Fruit fly (Drosophila melanogaster) whole organism, embryonic: ENCODE results near the gene CG31087.

ENCODE experiments used
- CG10147 ChIP-seq: fragments of 200-800 bp; sonication (Bioruptor generic); optimal IDR thresholded peaks from 2 replicates; lab custom pipeline; 2019; ENCODE audit warnings: missing biosample characterization, mild to moderate bottlenecking, missing genetic modification characterization, moderate library complexity
- CG10543 ChIP-seq: fragments of 200-800 bp; sonication (Bioruptor generic); optimal IDR thresholded peaks from 3 replicates; lab custom pipeline; 2017; ENCODE audit warnings: missing biosample characterization, mild to moderate bottlenecking, missing genetic modification characterization, moderate library complexity
- CG10654 ChIP-seq: fragments of 200-800 bp; sonication (Bioruptor generic); optimal IDR thresholded peaks from 2 replicates; lab custom pipeline; 2016; ENCODE audit warnings: missing biosample characterization, missing genetic modification characterization
- CG11504 ChIP-seq: fragments of 200-800 bp; sonication (Bioruptor generic); optimal IDR thresholded peaks from 3 replicates; lab custom pipeline; 2019; ENCODE audit warnings: missing biosample characterization, mild to moderate bottlenecking, missing genetic modification characterization, moderate library complexity
- CG12769 ChIP-seq: fragments of 200-800 bp; sonication (Bioruptor generic); optimal IDR thresholded peaks from 2 replicates; lab custom pipeline; 2019; ENCODE audit warnings: missing biosample characterization, mild to moderate bottlenecking, missing genetic modification characterization, moderate library complexity
- CG13287 ChIP-seq: fragments of 200-800 bp; sonication (Bioruptor generic); IDR thresholded peaks from 2 replicates; pipeline ENCODE4 v1.3.6; 2022; ENCODE audit warnings: missing biosample characterization, missing genetic modification characterization; ENCODE audit not compliant: partially characterized antibody
- CG14441 ChIP-seq: fragments of 200-800 bp; sonication (Bioruptor generic); IDR thresholded peaks from 2 replicates; pipeline ENCODE4 v1.3.6; 2022; ENCODE audit warnings: missing biosample characterization, missing genetic modification characterization
- CG15479 ChIP-seq: fragments of 200-800 bp; sonication (Bioruptor generic); optimal IDR thresholded peaks from 3 replicates; lab custom pipeline; 2019; ENCODE audit warnings: missing biosample characterization, mild to moderate bottlenecking, missing genetic modification characterization, moderate library complexity
- CG1647 ChIP-seq: fragments of 200-800 bp; sonication (Bioruptor generic); optimal IDR thresholded peaks from 3 replicates; lab custom pipeline; 2016; ENCODE audit warnings: missing biosample characterization, missing genetic modification characterization
- CG16779 ChIP-seq: fragments of 200-800 bp; sonication (Bioruptor generic); IDR thresholded peaks from 2 replicates; pipeline ENCODE4 v1.3.6; 2022; ENCODE audit warnings: missing biosample characterization, missing genetic modification characterization
- CG16815 ChIP-seq: fragments of 200-800 bp; sonication (Bioruptor generic); optimal IDR thresholded peaks from 3 replicates; lab custom pipeline; 2017; ENCODE audit warnings: missing biosample characterization, mild to moderate bottlenecking, missing genetic modification characterization
- CG17328 ChIP-seq: fragments of 200-800 bp; sonication (Bioruptor generic); IDR thresholded peaks from 2 replicates; pipeline ENCODE4 v1.3.6; 2022; ENCODE audit warnings: missing biosample characterization, missing genetic modification characterization
- CG17359 ChIP-seq: fragments of 200-800 bp; sonication (Bioruptor generic); optimal IDR thresholded peaks from 3 replicates; lab custom pipeline; 2018; ENCODE audit warnings: missing biosample characterization, mild to moderate bottlenecking, missing genetic modification characterization, moderate library complexity
- CG1792 ChIP-seq: fragments of 200-800 bp; sonication (Bioruptor generic); optimal IDR thresholded peaks from 2 replicates; lab custom pipeline; 2016; ENCODE audit warnings: missing biosample characterization, missing genetic modification characterization
- CG32532 ChIP-seq: fragments of 200-800 bp; sonication (Bioruptor generic); IDR thresholded peaks from 2 replicates; pipeline ENCODE4 v1.3.6; 2022; ENCODE audit warnings: missing biosample characterization, missing genetic modification characterization
- CG7987 ChIP-seq: fragments of 200-800 bp; sonication (Bioruptor generic); optimal IDR thresholded peaks from 2 replicates; lab custom pipeline; 2018; ENCODE audit warnings: missing biosample characterization, mild to moderate bottlenecking, missing genetic modification characterization, moderate library complexity
- CHES-1-like ChIP-seq: fragments of 200-800 bp; sonication (Bioruptor generic); optimal IDR thresholded peaks from 2 replicates; lab custom pipeline; 2016; ENCODE audit warnings: missing biosample characterization, missing genetic modification characterization
- Camta ChIP-seq: fragments of 200-800 bp; sonication (Bioruptor generic); optimal IDR thresholded peaks from 2 replicates; lab custom pipeline; 2016; ENCODE audit warnings: missing biosample characterization, missing genetic modification characterization
- Doc3 ChIP-seq: fragments of 200-800 bp; sonication (Bioruptor generic); IDR thresholded peaks from 3 replicates; pipeline ENCODE4 v1.3.6; 2022; ENCODE audit warnings: missing biosample characterization, missing genetic modification characterization; ENCODE audit not compliant: partially characterized antibody
- HLH54F ChIP-seq: fragments of 200-800 bp; sonication (Bioruptor generic); optimal IDR thresholded peaks from 3 replicates; lab custom pipeline; 2016; ENCODE audit warnings: missing biosample characterization, missing genetic modification characterization
- Hand ChIP-seq: fragments of 200-800 bp; sonication (Bioruptor generic); optimal IDR thresholded peaks from 2 replicates; lab custom pipeline; 2017; ENCODE audit warnings: mild to moderate bottlenecking, missing biosample characterization, missing genetic modification reagents, missing genetic modification characterization
- Hmr ChIP-seq: fragments of 200-800 bp; sonication (Bioruptor generic); optimal IDR thresholded peaks from 3 replicates; lab custom pipeline; 2017; ENCODE audit warnings: mild to moderate bottlenecking, missing biosample characterization, missing genetic modification reagents, missing genetic modification characterization
- Hr3 ChIP-seq: fragments of 200-800 bp; sonication (Bioruptor generic); optimal IDR thresholded peaks from 3 replicates; lab custom pipeline; 2016; ENCODE audit warnings: missing biosample characterization, missing genetic modification characterization
- MTF-1 ChIP-seq: fragments of 200-800 bp; sonication (Bioruptor generic); optimal IDR thresholded peaks from 2 replicates; lab custom pipeline; 2018; ENCODE audit warnings: missing biosample characterization, mild to moderate bottlenecking, missing genetic modification characterization, borderline replicate concordance
- Med ChIP-seq: fragments of 200-800 bp; sonication (Bioruptor generic); peaks from one replicate; lab custom pipeline; 2016; ENCODE audit warnings: missing biosample characterization, missing genetic modification characterization, mild to moderate bottlenecking, inconsistent platforms, moderate library complexity
- Oaz ChIP-seq: fragments of 200-800 bp; sonication (Bioruptor generic); IDR thresholded peaks from 2 replicates; pipeline ENCODE4 v1.3.6; 2022; ENCODE audit warnings: missing biosample characterization, missing genetic modification characterization
- Ptx1 ChIP-seq: fragments of 200-800 bp; sonication (Bioruptor generic); IDR thresholded peaks from 2 replicates; pipeline ENCODE4 v1.3.6; 2022; ENCODE audit warnings: missing biosample characterization, missing genetic modification characterization
- Rx ChIP-seq: fragments of 200-800 bp; sonication (Bioruptor generic); IDR thresholded peaks from 2 replicates; pipeline ENCODE4 v1.3.6; 2022; ENCODE audit warnings: missing biosample characterization, missing genetic modification characterization
- Sin3A ChIP-seq: fragments of >200 bp; optimal IDR thresholded peaks from 2 replicates; lab custom pipeline; 2018
- Sry-δ ChIP-seq: fragments of 200-800 bp; sonication (Bioruptor generic); optimal IDR thresholded peaks from 2 replicates; lab custom pipeline; 2016; ENCODE audit warnings: missing biosample characterization, missing genetic modification characterization
- Taf1 ChIP-seq: fragments of 200-800 bp; sonication (Bioruptor generic); IDR thresholded peaks from 2 replicates; pipeline ENCODE4 v1.3.6; 2022; ENCODE audit warnings: missing biosample characterization, missing genetic modification characterization
- Tbp ChIP-seq: fragments of >200 bp; optimal IDR thresholded peaks from 2 replicates; lab custom pipeline; 2018; ENCODE audit warnings: missing biosample characterization, missing genetic modification characterization
- Trl ChIP-seq, 3 experiments: fragments of >200 bp in 2 of 3; fragments of 200-800 bp in 1 of 3; sonication (Bioruptor generic) in 1 of 3; optimal IDR thresholded peaks; 2 replicates in 1 of 3; 3 replicates in 2 of 3; lab custom pipeline; 2016 to 2017; ENCODE audit warnings: missing biosample characterization in 1 of 3, missing genetic modification characterization in 1 of 3
- ci ChIP-seq: fragments of 200-800 bp; sonication (Bioruptor generic); IDR thresholded peaks from 3 replicates; pipeline ENCODE4 v1.3.6; 2022; ENCODE audit warnings: missing biosample characterization, missing genetic modification characterization
- corto ChIP-seq: fragments of 200-800 bp; sonication (Bioruptor generic); optimal IDR thresholded peaks from 2 replicates; lab custom pipeline; 2016; ENCODE audit warnings: missing biosample characterization, mild to moderate bottlenecking, missing genetic modification characterization, moderate library complexity
- dmrt99B ChIP-seq: fragments of 200-800 bp; sonication (Bioruptor generic); optimal IDR thresholded peaks from 2 replicates; lab custom pipeline; 2018; ENCODE audit warnings: missing biosample characterization, mild to moderate bottlenecking, missing genetic modification characterization, moderate library complexity
- dpn ChIP-seq, 2 experiments: fragments of 200-800 bp; sonication (Bioruptor generic); optimal IDR thresholded peaks; 3 replicates each; lab custom pipeline; 2016; ENCODE audit warnings: missing biosample characterization in 2 of 2, missing genetic modification characterization in 2 of 2
- eyg ChIP-seq: fragments of 200-800 bp; sonication (Bioruptor generic); optimal IDR thresholded peaks from 3 replicates; lab custom pipeline; 2016; ENCODE audit warnings: missing biosample characterization, missing genetic modification characterization
- hth ChIP-seq: fragments of >200 bp; optimal IDR thresholded peaks from 2 replicates; lab custom pipeline; 2017; ENCODE audit warnings: inconsistent platforms
- mld ChIP-seq: fragments of 200-800 bp; sonication (Bioruptor generic); IDR thresholded peaks from 3 replicates; pipeline ENCODE4 v1.3.6; 2022; ENCODE audit warnings: missing biosample characterization, missing genetic modification characterization; ENCODE audit not compliant: partially characterized antibody
- nmo ChIP-seq: fragments of 200-800 bp; sonication (Bioruptor generic); optimal IDR thresholded peaks from 2 replicates; lab custom pipeline; 2018; ENCODE audit warnings: missing biosample characterization, mild to moderate bottlenecking, missing genetic modification characterization, moderate library complexity
- phol ChIP-seq: fragments of 200-800 bp; sonication (Bioruptor generic); optimal IDR thresholded peaks from 3 replicates; lab custom pipeline; 2018; ENCODE audit warnings: missing biosample characterization, mild to moderate bottlenecking, missing genetic modification characterization, moderate library complexity
- ro ChIP-seq: fragments of 200-800 bp; sonication (Bioruptor generic); IDR thresholded peaks from 2 replicates; pipeline ENCODE4 v1.3.6; 2022; ENCODE audit warnings: missing biosample characterization, missing genetic modification characterization
- sc ChIP-seq, 3 experiments: fragments of >200 bp in 2 of 3; fragments of 200-800 bp in 1 of 3; sonication (Bioruptor generic) in 1 of 3; optimal IDR thresholded peaks; 2 replicates in 2 of 3; 3 replicates in 1 of 3; lab custom pipeline; 2017; ENCODE audit warnings: mild to moderate bottlenecking in 1 of 3, missing biosample characterization in 1 of 3, missing genetic modification characterization in 1 of 3, missing genetic modification reagents in 1 of 3
- sd ChIP-seq: fragments of 200-800 bp; sonication (Bioruptor generic); optimal IDR thresholded peaks from 3 replicates; lab custom pipeline; 2018; ENCODE audit warnings: missing biosample characterization, mild to moderate bottlenecking, missing genetic modification characterization, moderate library complexity
- tna ChIP-seq: fragments of 200-800 bp; sonication (Bioruptor generic); IDR thresholded peaks from 2 replicates; pipeline ENCODE4 v1.3.6; 2022; ENCODE audit warnings: missing biosample characterization, missing genetic modification characterization; ENCODE audit not compliant: partially characterized antibody
- trem ChIP-seq: fragments of 200-800 bp; optimal IDR thresholded peaks from 3 replicates; lab custom pipeline; 2019; ENCODE audit warnings: missing biosample characterization, mild to moderate bottlenecking, missing genetic modification characterization, moderate library complexity
- vvl ChIP-seq: fragments of 200-800 bp; sonication (Bioruptor generic); IDR thresholded peaks from 2 replicates; pipeline ENCODE4 v1.3.6; 2022; ENCODE audit warnings: missing biosample characterization, missing genetic modification characterization
- zen ChIP-seq: fragments of 200-800 bp; sonication (Bioruptor generic); optimal IDR thresholded peaks from 3 replicates; lab custom pipeline; 2018; ENCODE audit warnings: missing biosample characterization, mild to moderate bottlenecking, missing genetic modification characterization, moderate library complexity
- zf30C ChIP-seq: fragments of 200-800 bp; sonication (Bioruptor generic); optimal IDR thresholded peaks from 3 replicates; lab custom pipeline; 2018; ENCODE audit warnings: missing biosample characterization, mild to moderate bottlenecking, missing genetic modification characterization
- zfh1 ChIP-seq: fragments of 200-800 bp; sonication (Bioruptor generic); IDR thresholded peaks from 3 replicates; pipeline ENCODE4 v1.3.6; 2022; ENCODE audit warnings: missing biosample characterization, missing genetic modification characterization

CG31087 gene

dm6 chr3R:25308228-25308627, 5.4 kb downstream of the CG31087 start, which contains the start of gene CG10550 (continued):
- TF ChIP-seq Tbp (GFP tag; lab: Kevin White, UChicago) (no peak), mld (no peak), sd (peak; percentile 43), tna (no peak), Sry-δ (GFP tag; lab: Kevin White, UChicago) (no peak), CG10654 (GFP tag; lab: Kevin White, UChicago) (no peak), phol (tag; lab: Kevin White, UChicago) (no peak), dpn (GFP tag; optimal IDR thresholded peaks at IDR 0.05; lab: Kevin White, UChicago) (no peak), MTF-1 (GFP tag; lab: Kevin White, UChicago) (no peak), corto (no peak), CG17328 (GFP tag; lab: Robert Waterston, UW) (no peak), Hmr (GFP tag; lab: Kevin White, UChicago) (no peak), zf30C (GFP tag; lab: Kevin White, UChicago) (no peak), hth (no peak), CG16779 (no peak), Hand (GFP tag; lab: Kevin White, UChicago) (no peak), dmrt99B (tag; lab: Kevin White, UChicago) (no peak), CG10147 (GFP tag; lab: Kevin White, UChicago) (no peak), zen (tag; lab: Kevin White, UChicago) (no peak), ro (GFP tag; lab: Robert Waterston, UW) (no peak), CG15479 (GFP tag; lab: Kevin White, UChicago) (no peak), Hr3 (GFP tag; lab: Kevin White, UChicago) (no peak), Ptx1 (GFP tag; lab: Robert Waterston, UW) (no peak), vvl (GFP tag; lab: Robert Waterston, UW) (no peak), sc (optimal IDR thresholded peaks at IDR 0.05; lab: Kevin White, UChicago) (no peak), sc (GFP tag; optimal IDR thresholded peaks at IDR 0.05; lab: Kevin White, UChicago) (no peak), Trl (optimal IDR thresholded peaks at IDR 0.05; lab: Kevin White, UChicago) (no peak), Trl (GFP tag; optimal IDR thresholded peaks at IDR 0.05; lab: Kevin White, UChicago) (no peak), CG32532 (GFP tag; lab: Robert Waterston, UW) (no peak), CG14441 (no peak), Sin3A (no peak), CG10543 (GFP tag; lab: Kevin White, UChicago) (no peak), HLH54F (GFP tag; lab: Kevin White, UChicago) (no peak), Taf1 (GFP tag; lab: Robert Waterston, UW) (no peak), Med (GFP tag; lab: Kevin White, UChicago) (peak; percentile 11), CG16815 (GFP tag; lab: Kevin White, UChicago) (no peak), Rx (GFP tag; lab: Robert Waterston, UW) (no peak), CHES-1-like (GFP tag; lab: Kevin White, UChicago) (no peak), zfh1 (GFP tag; lab: Robert Waterston, UW) (no peak), Camta (GFP tag; lab: Kevin White, UChicago) (no peak), CG13287 (peak; percentile 20; the same call in 1 of the 2 replicates), CG1647 (GFP tag; lab: Kevin White, UChicago) (no peak), ci (no peak), Doc3 (no peak), CG1792 (GFP tag; lab: Kevin White, UChicago) (no peak), CG11504 (no peak), Oaz (no peak), CG12769 (peak; percentile 51), CG17359 (tag; lab: Kevin White, UChicago) (no peak), CG7987 (GFP tag; lab: Kevin White, UChicago) (no peak), nmo (GFP tag; lab: Kevin White, UChicago) (no peak), trem (tag; lab: Kevin White, UChicago) (no peak), eyg (GFP tag; lab: Kevin White, UChicago) (no peak)
